Fruit fly (Drosophila melanogaster): Measurements from ENCODE around the gene CG7384.

CG7384 gene

DNA sequence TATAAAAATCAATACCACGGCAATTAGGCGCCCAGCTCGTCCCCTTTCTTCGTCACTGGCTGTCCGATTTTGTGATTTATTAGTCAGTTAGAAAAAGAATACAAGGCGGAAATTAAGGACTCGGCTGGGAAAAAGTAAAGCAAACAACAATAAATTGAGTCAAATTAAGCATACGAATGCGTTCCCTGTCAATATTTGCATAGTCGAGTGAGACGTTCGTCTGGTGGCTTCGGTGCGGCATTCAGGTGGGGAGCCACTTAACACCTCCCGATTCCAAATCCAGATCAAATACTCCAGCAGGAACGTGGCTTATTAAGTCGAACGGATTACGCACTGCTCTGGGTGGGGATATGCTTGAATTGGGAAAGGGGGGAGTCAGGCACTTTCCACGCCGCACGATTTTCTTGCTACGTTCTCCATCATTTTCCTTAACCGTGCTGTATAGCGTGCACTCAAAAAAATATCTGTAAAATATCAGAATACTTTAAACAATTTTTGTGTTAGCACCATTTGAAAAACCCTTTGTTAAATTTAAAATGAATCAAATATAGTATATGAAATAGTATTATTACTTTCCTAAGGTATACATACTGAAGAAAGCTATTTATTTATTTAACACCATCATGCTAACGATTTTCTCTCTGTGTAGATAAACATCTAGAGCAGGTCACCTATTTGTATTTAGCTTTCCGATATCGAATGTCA is 32.9 kb upstream of the CG7384 start (continued):
- TF ChIP-seq Blimp-1 (GFP tag; optimal IDR thresholded peaks at IDR 0.05) (peak; percentile 82), grn (GFP tag; optimal IDR thresholded peaks at IDR 0.05) (peak; percentile 91), az2 (GFP tag; optimal IDR thresholded peaks at IDR 0.05) (peak; percentile 35), Sox102F (GFP tag; optimal IDR thresholded peaks at IDR 0.05) (peak; percentile 81), H2.0 (GFP tag; IDR thresholded peaks at IDR 0.05) (peak; percentile 16; the same call in 1 of the 2 replicates), nau (GFP tag; optimal IDR thresholded peaks at IDR 0.05) (no peak), CG17912 (GFP tag; optimal IDR thresholded peaks at IDR 0.05) (no peak), CG18262 (tag; optimal IDR thresholded peaks at IDR 0.05) (peak; percentile 79), CG7357 (GFP tag; IDR thresholded peaks at IDR 0.05) (no peak)

- TF ChIP-seq crol (GFP tag; IDR thresholded peaks at IDR 0.05) (peak; percentile 65), grn (GFP tag; optimal IDR thresholded peaks at IDR 0.05) (no peak)
These were observed 29.1 kb upstream of the CG7384 start for dm6 chr2L:10539360-10539759.

DNA sequence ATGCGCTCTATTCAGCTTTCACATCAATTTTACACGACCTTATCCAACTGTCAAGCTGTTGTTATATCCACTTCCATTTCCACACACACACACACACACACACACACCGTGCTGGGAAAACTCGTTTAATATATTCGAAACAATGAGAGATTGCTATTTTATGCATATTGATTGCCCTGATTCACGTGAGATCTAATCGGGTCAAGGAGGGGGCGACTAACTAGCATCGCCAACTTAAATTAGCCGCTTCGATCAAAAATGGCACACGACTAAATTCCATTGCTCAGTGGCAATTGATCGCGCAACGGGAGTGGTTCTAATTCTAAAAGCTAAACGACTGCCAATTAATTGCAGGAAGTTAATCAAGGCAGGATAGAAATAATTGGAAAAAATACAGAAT is 23.8 kb upstream of the CG7384 start, which contains the start of gene CG18302:
CG18302 (plus strand) TSS at position 301 of the 400 bp plus-strand sequence.
- no peak for TF ChIP-seq Nf-YB (GFP tag; optimal IDR thresholded peaks at IDR 0.05)
- no peak for TF ChIP-seq sr (GFP tag; IDR thresholded peaks at IDR 0.05)
- TF ChIP-seq Vsx1 (GFP tag; optimal IDR thresholded peaks at IDR 0.05), result no peak
- TF ChIP-seq CG12219 (GFP tag; optimal IDR thresholded peaks at IDR 0.05), result no peak
- no peak for TF ChIP-seq sim (GFP tag; IDR thresholded peaks at IDR 0.05)
- TF ChIP-seq en (GFP tag; optimal IDR thresholded peaks at IDR 0.05), result no peak
- TF ChIP-seq kni (GFP tag; optimal IDR thresholded peaks at IDR 0.05), result no peak

- TF ChIP-seq CG10147 (GFP tag; optimal IDR thresholded peaks at IDR 0.05) (no peak), CG10431 (GFP tag; optimal IDR thresholded peaks at IDR 0.05) (no peak), Hsf (GFP tag; optimal IDR thresholded peaks at IDR 0.05) (no peak), CG8089 (GFP tag; optimal IDR thresholded peaks at IDR 0.05) (no peak), gem (tag; optimal IDR thresholded peaks at IDR 0.05) (no peak), CG8388 (GFP tag; optimal IDR thresholded peaks at IDR 0.05) (no peak), en (GFP tag; optimal IDR thresholded peaks at IDR 0.05) (no peak), fd3F (GFP tag; optimal IDR thresholded peaks at IDR 0.05) (no peak), Ets97D (GFP tag; optimal IDR thresholded peaks at IDR 0.05) (no peak), ro (GFP tag; IDR thresholded peaks at IDR 0.05) (no peak), CG3163 (GFP tag; optimal IDR thresholded peaks at IDR 0.05) (no peak), CG31365 (tag; optimal IDR thresholded peaks at IDR 0.05) (no peak)
These were observed 21.3 kb upstream of the CG7384 start, which contains the start of gene CG18301 for dm6 chr2L:10531521-10531920. TSS of gene CG18301 (plus strand) at chr2L:10531821.

DNA sequence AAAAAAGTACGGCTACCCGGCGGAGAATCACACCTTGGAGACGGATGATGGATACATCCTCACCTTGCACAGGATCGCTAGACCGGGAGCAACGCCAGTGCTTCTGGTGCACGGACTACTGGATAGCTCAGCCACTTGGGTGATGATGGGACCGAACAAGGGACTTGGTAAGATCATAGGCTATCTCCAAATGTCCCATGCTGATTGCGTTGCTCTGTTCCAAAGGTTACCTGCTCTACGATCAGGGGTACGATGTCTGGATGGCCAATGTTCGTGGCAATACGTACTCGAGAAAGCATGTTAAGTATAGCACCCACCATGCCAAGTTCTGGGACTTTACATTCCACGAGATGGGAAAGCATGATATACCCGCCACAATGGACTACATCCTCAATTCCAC is 19.8 kb upstream of the CG7384 start:
- no peak for TF ChIP-seq Lpt (GFP tag; optimal IDR thresholded peaks at IDR 0.05)
- TF ChIP-seq Camta (GFP tag; optimal IDR thresholded peaks at IDR 0.05), result no peak
- no peak for TF ChIP-seq Oaz (GFP tag; IDR thresholded peaks at IDR 0.05)
- TF ChIP-seq Dp (GFP tag; optimal IDR thresholded peaks at IDR 0.05), result no peak
- TF ChIP-seq peb (GFP tag; IDR thresholded peaks at IDR 0.05), result no peak
- TF ChIP-seq CG10979 (tag; optimal IDR thresholded peaks at IDR 0.05), result no peak
- TF ChIP-seq mam (GFP tag; optimal IDR thresholded peaks at IDR 0.05), result no peak
- no peak for TF ChIP-seq CG11398 (GFP tag; optimal IDR thresholded peaks at IDR 0.05)
- no peak for TF ChIP-seq ro (GFP tag; IDR thresholded peaks at IDR 0.05)
- TF ChIP-seq CG4424 (GFP tag; optimal IDR thresholded peaks at IDR 0.05), result no peak
